Fruit fly (Drosophila melanogaster) whole organism, prepupa: ENCODE data around the gene RpS3A.

Source experiments
- Blimp-1 ChIP-seq: fragments of 200-800 bp; sonication (Bioruptor generic); optimal IDR thresholded peaks from 3 replicates; lab custom pipeline; 2017; ENCODE audit warnings: missing biosample characterization, missing genetic modification characterization, mild to moderate bottlenecking, moderate library complexity, missing genetic modification reagents
- CG10631 ChIP-seq: fragments of 200-800 bp; sonication (Bioruptor generic); optimal IDR thresholded peaks from 2 replicates; lab custom pipeline; 2016; ENCODE audit warnings: missing biosample characterization, missing genetic modification characterization
- CG10669 ChIP-seq: fragments of 200-800 bp; sonication (Bioruptor generic); optimal IDR thresholded peaks from 3 replicates; lab custom pipeline; 2018; ENCODE audit warnings: missing biosample characterization, mild to moderate bottlenecking, missing genetic modification characterization, moderate library complexity
- CG11294 ChIP-seq: fragments of 200-800 bp; sonication (Bioruptor generic); IDR thresholded peaks from 2 replicates; pipeline ENCODE4 v1.3.6; 2022; ENCODE audit warnings: missing biosample characterization, missing genetic modification characterization
- CG11902 ChIP-seq: fragments of 200-800 bp; sonication (Bioruptor generic); optimal IDR thresholded peaks from 3 replicates; lab custom pipeline; 2016; ENCODE audit warnings: missing biosample characterization, missing genetic modification characterization
- CG15336 ChIP-seq: fragments of 200-800 bp; sonication (Bioruptor generic); IDR thresholded peaks from 2 replicates; pipeline ENCODE4 v1.3.6; 2022; ENCODE audit warnings: missing biosample characterization, missing genetic modification characterization
- CG16779 ChIP-seq: fragments of 200-800 bp; sonication (Bioruptor generic); optimal IDR thresholded peaks from 3 replicates; lab custom pipeline; 2017; ENCODE audit warnings: missing biosample characterization, mild to moderate bottlenecking, missing genetic modification characterization
- CG3032 ChIP-seq: fragments of 200-800 bp; optimal IDR thresholded peaks from 2 replicates; lab custom pipeline; 2019; ENCODE audit warnings: missing biosample characterization, mild to moderate bottlenecking, missing genetic modification characterization, moderate library complexity
- CG31627 ChIP-seq: fragments of 200-800 bp; sonication (Bioruptor generic); optimal IDR thresholded peaks from 3 replicates; lab custom pipeline; 2016; ENCODE audit warnings: missing biosample characterization, missing genetic modification characterization
- CG32006 ChIP-seq: fragments of 200-800 bp; sonication (Bioruptor generic); optimal IDR thresholded peaks from 3 replicates; lab custom pipeline; 2017; ENCODE audit warnings: missing biosample characterization, mild to moderate bottlenecking, missing genetic modification characterization
- CG3919 ChIP-seq: fragments of 200-800 bp; sonication (Bioruptor generic); optimal IDR thresholded peaks from 3 replicates; lab custom pipeline; 2016; ENCODE audit warnings: missing biosample characterization, missing genetic modification characterization
- CG6163 ChIP-seq: fragments of 200-800 bp; sonication (Bioruptor generic); IDR thresholded peaks from 3 replicates; pipeline ENCODE4 v1.3.6; 2022; ENCODE audit warnings: missing biosample characterization, missing genetic modification characterization
- CG6276 ChIP-seq: fragments of 200-800 bp; sonication (Bioruptor generic); optimal IDR thresholded peaks from 2 replicates; lab custom pipeline; 2017; ENCODE audit warnings: missing biosample characterization, mild to moderate bottlenecking, missing genetic modification characterization
- CG6792 ChIP-seq: fragments of 200-800 bp; sonication (Bioruptor generic); optimal IDR thresholded peaks from 3 replicates; lab custom pipeline; 2016; ENCODE audit warnings: missing biosample characterization, missing genetic modification characterization
- CG6808 ChIP-seq: fragments of 200-800 bp; sonication (Bioruptor generic); optimal IDR thresholded peaks from 3 replicates; lab custom pipeline; 2017; ENCODE audit warnings: missing biosample characterization, missing genetic modification characterization, mild to moderate bottlenecking, moderate library complexity, missing genetic modification reagents
- CG6854 ChIP-seq: fragments of 200-800 bp; sonication (Bioruptor generic); optimal IDR thresholded peaks from 2 replicates; lab custom pipeline; 2017; ENCODE audit warnings: missing biosample characterization, mild to moderate bottlenecking, missing genetic modification characterization
- CG7368 ChIP-seq: fragments of 200-800 bp; sonication (Bioruptor generic); optimal IDR thresholded peaks from 3 replicates; lab custom pipeline; 2016; ENCODE audit warnings: missing biosample characterization, missing genetic modification characterization
- CG8119 ChIP-seq: fragments of 200-800 bp; sonication (Bioruptor generic); IDR thresholded peaks from 3 replicates; pipeline ENCODE4 v1.3.6; 2022; ENCODE audit warnings: missing biosample characterization, missing genetic modification characterization
- CG8319 ChIP-seq: fragments of 200-800 bp; sonication (Bioruptor generic); optimal IDR thresholded peaks from 3 replicates; lab custom pipeline; 2016; ENCODE audit warnings: missing biosample characterization, missing genetic modification characterization
- CG8632 ChIP-seq: fragments of 200-800 bp; sonication (Bioruptor generic); optimal IDR thresholded peaks from 3 replicates; lab custom pipeline; 2016; ENCODE audit warnings: missing biosample characterization, missing genetic modification characterization
- CG9139 ChIP-seq: fragments of 200-800 bp; sonication (Bioruptor generic); optimal IDR thresholded peaks from 3 replicates; lab custom pipeline; 2017; ENCODE audit warnings: missing biosample characterization, mild to moderate bottlenecking, missing genetic modification characterization
- Eip78C ChIP-seq: fragments of 200-800 bp; sonication (Bioruptor generic); peaks from one replicate; lab custom pipeline; 2016; ENCODE audit warnings: missing biosample characterization, missing genetic modification characterization
- Eip93F ChIP-seq: fragments of 200-800 bp; sonication (Bioruptor generic); optimal IDR thresholded peaks from 2 replicates; lab custom pipeline; 2016; ENCODE audit warnings: missing biosample characterization, mild to moderate bottlenecking, missing genetic modification characterization
- Ets21C ChIP-seq: fragments of 200-800 bp; sonication (Bioruptor generic); optimal IDR thresholded peaks from 3 replicates; lab custom pipeline; 2016; ENCODE audit warnings: missing biosample characterization, missing genetic modification characterization
- Hr38 ChIP-seq: sonication (Bioruptor generic); optimal IDR thresholded peaks from 2 replicates; lab custom pipeline; 2016; ENCODE audit warnings: missing biosample characterization, missing genetic modification characterization
- Hr4 ChIP-seq: fragments of 200-800 bp; sonication (Bioruptor generic); optimal IDR thresholded peaks from 3 replicates; lab custom pipeline; 2016; ENCODE audit warnings: missing biosample characterization, missing genetic modification characterization
- Lpt ChIP-seq: fragments of 200-800 bp; sonication (Bioruptor generic); optimal IDR thresholded peaks from 3 replicates; lab custom pipeline; 2016; ENCODE audit warnings: missing biosample characterization, missing genetic modification characterization
- OdsH ChIP-seq: fragments of 200-800 bp; sonication (Bioruptor generic); optimal IDR thresholded peaks from 3 replicates; lab custom pipeline; 2016; ENCODE audit warnings: missing biosample characterization, missing genetic modification characterization
- Smox ChIP-seq: fragments of 200-800 bp; sonication (Bioruptor generic); optimal IDR thresholded peaks from 3 replicates; lab custom pipeline; 2016; ENCODE audit warnings: missing biosample characterization, missing genetic modification characterization
- Sox102F ChIP-seq: fragments of 200-800 bp; sonication (Bioruptor generic); optimal IDR thresholded peaks from 2 replicates; lab custom pipeline; 2016; ENCODE audit warnings: missing biosample characterization, mild to moderate bottlenecking, missing genetic modification characterization
- Sox14 ChIP-seq: fragments of 200-800 bp; sonication (Bioruptor generic); optimal IDR thresholded peaks from 3 replicates; lab custom pipeline; 2016; ENCODE audit warnings: missing biosample characterization, missing genetic modification characterization
- Sox15 ChIP-seq: fragments of 200-800 bp; sonication (Bioruptor generic); optimal IDR thresholded peaks from 3 replicates; lab custom pipeline; 2016; ENCODE audit warnings: missing biosample characterization, missing genetic modification characterization
- achi ChIP-seq: fragments of 200-800 bp; sonication (Bioruptor generic); optimal IDR thresholded peaks from 3 replicates; lab custom pipeline; 2016; ENCODE audit warnings: missing biosample characterization, missing genetic modification characterization
- cyc ChIP-seq: fragments of 200-800 bp; sonication (Bioruptor generic); optimal IDR thresholded peaks from 3 replicates; lab custom pipeline; 2016; ENCODE audit warnings: missing biosample characterization, missing genetic modification characterization
- dac ChIP-seq: fragments of 200-800 bp; sonication (Bioruptor generic); optimal IDR thresholded peaks from 2 replicates; lab custom pipeline; 2017; ENCODE audit warnings: missing biosample characterization, mild to moderate bottlenecking, missing genetic modification characterization
- dsx ChIP-seq: fragments of 200-800 bp; optimal IDR thresholded peaks from 3 replicates; lab custom pipeline; 2019; ENCODE audit warnings: missing biosample characterization, mild to moderate bottlenecking, missing genetic modification characterization, moderate library complexity; ENCODE audit not compliant: poor library complexity, severe bottlenecking
- fd59A ChIP-seq: fragments of 200-800 bp; sonication (Bioruptor generic); optimal IDR thresholded peaks from 2 replicates; lab custom pipeline; 2017; ENCODE audit warnings: missing biosample characterization, mild to moderate bottlenecking, missing genetic modification characterization, missing genetic modification reagents
- fkh ChIP-seq: fragments of 200-800 bp; sonication (Bioruptor generic); optimal IDR thresholded peaks from 3 replicates; lab custom pipeline; 2017; ENCODE audit warnings: missing biosample characterization, mild to moderate bottlenecking, missing genetic modification characterization, moderate library complexity
- lz ChIP-seq: fragments of 200-800 bp; sonication (Bioruptor generic); optimal IDR thresholded peaks from 3 replicates; lab custom pipeline; 2016; ENCODE audit warnings: missing biosample characterization, missing genetic modification characterization
- net ChIP-seq: fragments of 200-800 bp; sonication (Bioruptor generic); optimal IDR thresholded peaks from 3 replicates; lab custom pipeline; 2016; ENCODE audit warnings: missing biosample characterization, missing genetic modification characterization
- pdm3 ChIP-seq: fragments of 200-800 bp; sonication (Bioruptor generic); optimal IDR thresholded peaks from 3 replicates; lab custom pipeline; 2016; ENCODE audit warnings: missing biosample characterization, missing genetic modification characterization
- salr ChIP-seq, 2 experiments: fragments of 200-800 bp; sonication (Bioruptor generic); optimal IDR thresholded peaks; 3 replicates each; lab custom pipeline; 2016 to 2018; ENCODE audit warnings: missing biosample characterization in 2 of 2, missing genetic modification characterization in 2 of 2, mild to moderate bottlenecking in 1 of 2
- spab ChIP-seq: fragments of 200-800 bp; sonication (Bioruptor generic); optimal IDR thresholded peaks from 2 replicates; lab custom pipeline; 2017; ENCODE audit warnings: missing biosample characterization, mild to moderate bottlenecking, missing genetic modification characterization, missing genetic modification reagents
- ss ChIP-seq, 2 experiments: fragments of 200-800 bp; sonication (Bioruptor generic); optimal IDR thresholded peaks; 2 replicates in 1 of 2; 3 replicates in 1 of 2; lab custom pipeline; 2017 to 2018; ENCODE audit warnings: mild to moderate bottlenecking in 2 of 2, missing biosample characterization in 2 of 2, missing genetic modification characterization in 2 of 2, moderate library complexity in 1 of 2
- svp ChIP-seq: fragments of 200-800 bp; sonication (Bioruptor generic); peaks from one replicate; lab custom pipeline; 2016; ENCODE audit warnings: missing biosample characterization, missing genetic modification characterization
- vri ChIP-seq: fragments of 200-800 bp; sonication (Bioruptor generic); optimal IDR thresholded peaks from 3 replicates; lab custom pipeline; 2016; ENCODE audit warnings: missing biosample characterization, mild to moderate bottlenecking, missing genetic modification characterization

Gene RpS3A

DNA sequence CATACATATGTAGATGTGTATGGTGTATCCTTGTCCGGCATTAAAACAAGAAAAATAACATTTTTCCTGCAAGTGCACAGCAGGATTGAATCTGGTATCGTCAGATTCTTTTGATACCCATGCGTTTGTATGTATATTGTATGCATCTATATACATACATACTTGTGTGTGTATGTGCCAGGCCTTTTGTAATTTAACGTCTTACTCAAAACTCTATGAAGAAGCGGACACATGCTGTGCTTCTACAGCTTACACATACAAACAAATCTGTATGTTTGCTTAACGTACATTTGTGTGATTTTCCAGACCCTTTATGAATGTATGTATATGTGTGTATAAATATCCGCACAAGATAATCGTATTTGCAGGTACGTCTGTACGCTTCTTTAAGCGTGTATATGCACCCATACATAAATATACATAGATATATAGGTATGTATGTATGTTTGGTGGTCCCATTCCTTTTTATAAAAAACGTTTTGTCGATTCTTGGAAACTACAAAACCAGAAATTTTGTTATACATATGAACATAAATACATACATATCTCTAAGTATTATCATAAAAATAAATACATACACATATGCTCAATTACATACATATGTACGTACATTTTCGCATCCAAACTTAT is 8.0 kb downstream of the RpS3A start (continued):
- TF ChIP-seq CG6808 (no peak), Sox14 (GFP tag; lab: Kevin White, UChicago) (peak; percentile 2), CG7368 (GFP tag; lab: Kevin White, UChicago) (no peak), dsx (GFP tag; lab: Kevin White, UChicago) (peak; percentile 45), CG10669 (GFP tag; lab: Kevin White, UChicago) (no peak), CG6792 (GFP tag; lab: Kevin White, UChicago) (no peak), lz (GFP tag; lab: Kevin White, UChicago) (no peak), CG15336 (0 out of 2 replicates have a peak, but pooled peaks have one; percentile 11), spab (no peak), Ets21C (GFP tag; lab: Kevin White, UChicago) (no peak), CG31627 (GFP tag; lab: Kevin White, UChicago) (no peak), CG6276 (GFP tag; lab: Kevin White, UChicago) (no peak), Sox102F (peak; percentile 20)

- TF ChIP-seq ss (GFP tag; optimal IDR thresholded peaks at IDR 0.05; lab: Kevin White, UChicago) (peak; percentile 56 to 77), OdsH (GFP tag; lab: Kevin White, UChicago) (no peak), CG6854 (GFP tag; lab: Kevin White, UChicago) (peak; percentile 12), Smox (GFP tag; lab: Kevin White, UChicago) (no peak), CG10631 (GFP tag; lab: Kevin White, UChicago) (no peak), CG11902 (GFP tag; lab: Kevin White, UChicago) (no peak), CG6808 (no peak), CG8319 (GFP tag; lab: Kevin White, UChicago) (no peak), svp (no peak), CG8119 (GFP tag; lab: Robert Waterston, UW) (no peak), vri (GFP tag; lab: Kevin White, UChicago) (no peak), Ets21C (GFP tag; lab: Kevin White, UChicago) (no peak), CG15336 (peak; percentile 51), dac (GFP tag; lab: Kevin White, UChicago) (no peak), Eip78C (peak; percentile 84), cyc (GFP tag; lab: Kevin White, UChicago) (no peak), Blimp-1 (GFP tag; lab: Kevin White, UChicago) (no peak), dsx (GFP tag; lab: Kevin White, UChicago) (peak; percentile 70), CG6163 (GFP tag; lab: Robert Waterston, UW) (no peak), CG31627 (GFP tag; lab: Kevin White, UChicago) (no peak), CG9139 (GFP tag; lab: Kevin White, UChicago) (peak; percentile 7), Sox15 (GFP tag; lab: Kevin White, UChicago) (no peak), achi (GFP tag; lab: Kevin White, UChicago) (peak; percentile 12), net (GFP tag; lab: Kevin White, UChicago) (no peak), fkh (peak; percentile 97), CG11294 (GFP tag; lab: Robert Waterston, UW) (no peak), lz (GFP tag; lab: Kevin White, UChicago) (no peak), salr (GFP tag; optimal IDR thresholded peaks at IDR 0.05; lab: Kevin White, UChicago) (no peak), Hr38 (GFP tag; lab: Kevin White, UChicago) (no peak), pdm3 (GFP tag; lab: Kevin White, UChicago) (no peak), CG3032 (tag; lab: Kevin White, UChicago) (no peak), CG32006 (GFP tag; lab: Kevin White, UChicago) (no peak), CG3919 (GFP tag; lab: Kevin White, UChicago) (no peak), CG8632 (GFP tag; lab: Kevin White, UChicago) (no peak), Sox102F (peak; percentile 17), Lpt (peak; percentile 58), Eip93F (no peak), CG16779 (tag; lab: Kevin White, UChicago) (no peak), fd59A (no peak), CG10669 (GFP tag; lab: Kevin White, UChicago) (no peak), Hr4 (no peak)
Observed at dm6 chr4:56242-57159, 10.5 kb downstream of the RpS3A start, which contains the start of gene ci. Gene ci, minus strand, starts transcription at chr4:57041.
